Worm (Caenorhabditis elegans): ENCODE data around the gene srh-281.

The srh-281 gene

ce11 chrV:16198016-16198415 lies 7.4 kb downstream of the srh-281 start, which contains the start of gene F11A5.5:
F11A5.5 (plus strand) TSS chrV:16198316.
- no peak for TF ChIP-seq ama-1 (optimal IDR thresholded peaks at IDR 0.05)
- no peak for TF ChIP-seq elt-1 (tag; optimal IDR thresholded peaks at IDR 0.05)
- no peak for TF ChIP-seq elt-3 (tag; optimal IDR thresholded peaks at IDR 0.05)
- no peak for TF ChIP-seq nhr-28 (tag; optimal IDR thresholded peaks at IDR 0.05)
- no peak for TF ChIP-seq eor-1 (tag; optimal IDR thresholded peaks at IDR 0.05)
- no peak for TF ChIP-seq snpc-4 (tag; optimal IDR thresholded peaks at IDR 0.05)
- TF ChIP-seq ceh-9 (tag; optimal IDR thresholded peaks at IDR 0.05), result no peak
- no peak for TF ChIP-seq ztf-11 (tag; optimal IDR thresholded peaks at IDR 0.05)
- no peak for TF ChIP-seq lsy-12 (tag; optimal IDR thresholded peaks at IDR 0.05)
- no peak for TF ChIP-seq hmg-11 (tag; optimal IDR thresholded peaks at IDR 0.05)
- TF ChIP-seq fkh-10 (GFP tag; optimal IDR thresholded peaks at IDR 0.05), result no peak
- no peak for TF ChIP-seq nhr-77 (tag; optimal IDR thresholded peaks at IDR 0.05)
- no peak for TF ChIP-seq nhr-237 (tag; optimal IDR thresholded peaks at IDR 0.05)
- no peak for TF ChIP-seq zag-1 (tag; optimal IDR thresholded peaks at IDR 0.05)
- no peak for TF ChIP-seq jun-1 (tag; optimal IDR thresholded peaks at IDR 0.05)
- no peak for TF ChIP-seq ceh-28 (tag; optimal IDR thresholded peaks at IDR 0.05)
- no peak for TF ChIP-seq lin-39 (tag; optimal IDR thresholded peaks at IDR 0.05)

- no peak for TF ChIP-seq aly-2 (tag; optimal IDR thresholded peaks at IDR 0.05)
Observed at ce11 chrV:16201730-16202129, 11.1 kb downstream of the srh-281 start, which contains the start of gene F11A5.17. F11A5.17 (plus strand) TSS chrV:16202030.

ce11 chrV:16202618-16203017 lies 12.0 kb downstream of the srh-281 start, which contains the start of gene F11A5.18:
F11A5.18 (plus strand) TSS chrV:16202918.
- TF ChIP-seq nhr-25 (tag; optimal IDR thresholded peaks at IDR 0.05), result no peak
- no peak for TF ChIP-seq sea-2 (GFP tag; optimal IDR thresholded peaks at IDR 0.05)
- TF ChIP-seq ceh-28 (tag; optimal IDR thresholded peaks at IDR 0.05), result no peak
- TF ChIP-seq fos-1 (tag; optimal IDR thresholded peaks at IDR 0.05), result no peak
- no peak for TF ChIP-seq nhr-77 (tag; optimal IDR thresholded peaks at IDR 0.05)
- no peak for TF ChIP-seq nhr-12 (tag; optimal IDR thresholded peaks at IDR 0.05)
- no peak for TF ChIP-seq fkh-2 (tag; optimal IDR thresholded peaks at IDR 0.05)
- no peak for TF ChIP-seq eor-1 (tag; optimal IDR thresholded peaks at IDR 0.05)

- TF ChIP-seq mml-1 (tag; optimal IDR thresholded peaks at IDR 0.05) (no peak), fkh-10 (GFP tag; optimal IDR thresholded peaks at IDR 0.05) (no peak), daf-12 (tag; optimal IDR thresholded peaks at IDR 0.05) (no peak), ceh-16 (tag; optimal IDR thresholded peaks at IDR 0.05) (no peak), aly-2 (tag; optimal IDR thresholded peaks at IDR 0.05) (no peak), elt-1 (tag; optimal IDR thresholded peaks at IDR 0.05) (no peak), mdl-1 (tag; optimal IDR thresholded peaks at IDR 0.05) (no peak), nhr-77 (tag; optimal IDR thresholded peaks at IDR 0.05) (no peak), unc-62 (GFP tag; optimal IDR thresholded peaks at IDR 0.05) (no peak), ZK546.5 (tag; optimal IDR thresholded peaks at IDR 0.05) (no peak), R02D3.7 (tag; optimal IDR thresholded peaks at IDR 0.05) (no peak), skn-1 (tag; optimal IDR thresholded peaks at IDR 0.05) (no peak), nhr-28 (tag; optimal IDR thresholded peaks at IDR 0.05) (no peak), jun-1 (tag; optimal IDR thresholded peaks at IDR 0.05) (no peak), elt-2 (tag; optimal IDR thresholded peaks at IDR 0.05) (no peak), hmg-11 (tag; optimal IDR thresholded peaks at IDR 0.05) (no peak)
Observed at ce11 chrV:16204888-16205287, 14.3 kb downstream of the srh-281 start, which contains the start of gene irld-26. irld-26 (plus strand) TSS chrV:16205188.

- TF ChIP-seq elt-1 (tag; optimal IDR thresholded peaks at IDR 0.05) (no peak), eor-1 (tag; optimal IDR thresholded peaks at IDR 0.05) (no peak), nhr-76 (tag; optimal IDR thresholded peaks at IDR 0.05) (no peak), lin-15B (tag; optimal IDR thresholded peaks at IDR 0.05) (no peak), mdl-1 (tag; optimal IDR thresholded peaks at IDR 0.05) (no peak), egl-27 (tag; optimal IDR thresholded peaks at IDR 0.05) (no peak), mml-1 (tag; optimal IDR thresholded peaks at IDR 0.05) (no peak), fos-1 (tag; optimal IDR thresholded peaks at IDR 0.05) (no peak)
Observed at ce11 chrV:16209837-16210236, 19.3 kb downstream of the srh-281 start, which contains the start of gene oac-15. oac-15 (minus strand) TSS chrV:16209937.

Measured in whole organism, L3 larva.